Worm (Caenorhabditis elegans) whole organism, late embryonic: ENCODE results near the gene C55A6.10.
A peak's percentile ranks its signal among the peaks of the same experiment; 100 is the strongest.

Source experiments
- C38D4.7 ChIP-seq: fragments of 200-800 bp; sonication (Bioruptor generic); optimal IDR thresholded peaks from 2 replicates; lab custom pipeline; 2018; ENCODE audit warnings: mild to moderate bottlenecking, missing genetic modification characterization, moderate library complexity, missing compliant biosample characterization
- ahr-1 ChIP-seq: sonication (generic microtip); optimal IDR thresholded peaks from 2 replicates; lab custom pipeline; 2016; ENCODE audit warnings: missing genetic modification characterization, missing compliant biosample characterization
- ceh-18 ChIP-seq: sonication (generic microtip); optimal IDR thresholded peaks from 2 replicates; lab custom pipeline; 2016; ENCODE audit warnings: missing genetic modification characterization, missing compliant biosample characterization
- ceh-19 ChIP-seq: fragments of 200-800 bp; sonication (Bioruptor generic); optimal IDR thresholded peaks from 2 replicates; lab custom pipeline; 2018; ENCODE audit warnings: mild to moderate bottlenecking, missing genetic modification characterization, missing compliant biosample characterization
- ceh-2 ChIP-seq: sonication (generic microtip); optimal IDR thresholded peaks from 2 replicates; lab custom pipeline; 2016; ENCODE audit warnings: missing genotype, missing genetic modification characterization, missing compliant biosample characterization
- ceh-22 ChIP-seq: sonication (generic microtip); optimal IDR thresholded peaks from 2 replicates; lab custom pipeline; 2017; ENCODE audit warnings: missing biosample characterization, missing genetic modification characterization
- ceh-24 ChIP-seq: sonication (generic microtip); optimal IDR thresholded peaks from 2 replicates; lab custom pipeline; 2016; ENCODE audit warnings: mild to moderate bottlenecking, missing genetic modification characterization, missing compliant biosample characterization
- ceh-31 ChIP-seq: sonication (generic microtip); optimal IDR thresholded peaks from 2 replicates; lab custom pipeline; 2016; ENCODE audit warnings: missing genetic modification characterization, missing compliant biosample characterization
- ceh-34 ChIP-seq: sonication (generic microtip); optimal IDR thresholded peaks from 2 replicates; lab custom pipeline; 2016; ENCODE audit warnings: mild to moderate bottlenecking, missing genetic modification characterization, missing compliant biosample characterization
- ceh-6 ChIP-seq: fragments of 200-800 bp; sonication (Bioruptor generic); optimal IDR thresholded peaks from 2 replicates; lab custom pipeline; 2018; ENCODE audit warnings: mild to moderate bottlenecking, missing genetic modification characterization, missing compliant biosample characterization
- dmd-4 ChIP-seq: sonication (generic microtip); optimal IDR thresholded peaks from 2 replicates; lab custom pipeline; 2016; ENCODE audit warnings: borderline replicate concordance, missing genetic modification characterization, missing compliant biosample characterization
- elt-2 ChIP-seq: sonication (generic microtip); optimal IDR thresholded peaks from 2 replicates; lab custom pipeline; 2016; ENCODE audit warnings: missing genetic modification reagents, missing genetic modification characterization, missing compliant biosample characterization
- ets-4 ChIP-seq: sonication (generic microtip); optimal IDR thresholded peaks from 2 replicates; lab custom pipeline; 2016; ENCODE audit warnings: missing genetic modification characterization, missing compliant biosample characterization
- hlh-13 ChIP-seq: fragments of 200-800 bp; sonication (Bioruptor generic); optimal IDR thresholded peaks from 2 replicates; lab custom pipeline; 2018; ENCODE audit warnings: mild to moderate bottlenecking, missing genetic modification characterization, missing compliant biosample characterization
- hlh-30 ChIP-seq: sonication (generic microtip); optimal IDR thresholded peaks from 2 replicates; lab custom pipeline; 2017; ENCODE audit warnings: antibody characterized with exemption, missing genetic modification characterization, missing compliant biosample characterization; ENCODE audit not compliant: insufficient read depth
- hlh-8 ChIP-seq: sonication (generic microtip); optimal IDR thresholded peaks from 2 replicates; lab custom pipeline; 2016; ENCODE audit warnings: missing genotype, missing genetic modification characterization, missing compliant biosample characterization
- lin-11 ChIP-seq: fragments of 200-800 bp; sonication (Bioruptor generic); optimal IDR thresholded peaks from 2 replicates; lab custom pipeline; 2018; ENCODE audit warnings: mild to moderate bottlenecking, missing genetic modification characterization, missing compliant biosample characterization
- nfya-1 ChIP-seq: sonication (generic microtip); optimal IDR thresholded peaks from 2 replicates; lab custom pipeline; 2017; ENCODE audit warnings: missing genetic modification characterization, mild to moderate bottlenecking, missing compliant biosample characterization, antibody characterized with exemption, moderate library complexity
- nhr-11 ChIP-seq: fragments of 150-350 bp; optimal IDR thresholded peaks from 2 replicates; lab custom pipeline; 2014; ENCODE audit warnings: missing biosample characterization, missing genetic modification characterization
- npax-4 ChIP-seq: sonication (generic microtip); optimal IDR thresholded peaks from 2 replicates; lab custom pipeline; 2016; ENCODE audit warnings: missing genetic modification characterization, missing compliant biosample characterization
- pag-3 ChIP-seq: sonication (generic microtip); optimal IDR thresholded peaks from 2 replicates; lab custom pipeline; 2016; ENCODE audit warnings: missing compliant biosample characterization, missing genetic modification characterization, borderline replicate concordance
- pax-1 ChIP-seq: fragments of 150-350 bp; optimal IDR thresholded peaks from 2 replicates; lab custom pipeline; 2014; ENCODE audit warnings: missing biosample characterization, missing genetic modification characterization
- pha-2 ChIP-seq: sonication (generic microtip); optimal IDR thresholded peaks from 2 replicates; lab custom pipeline; 2017; ENCODE audit warnings: mild to moderate bottlenecking, missing genetic modification characterization, missing compliant biosample characterization
- pha-4 ChIP-seq: fragments of 150-350 bp; optimal IDR thresholded peaks from 2 replicates; lab custom pipeline; 2018; ENCODE audit warnings: missing biosample characterization, missing genetic modification reagents, missing genetic modification characterization
- pqm-1 ChIP-seq: sonication (generic microtip); optimal IDR thresholded peaks from 2 replicates; lab custom pipeline; 2016; ENCODE audit warnings: missing genetic modification characterization, missing compliant biosample characterization
- rnt-1 ChIP-seq: sonication (generic microtip); optimal IDR thresholded peaks from 2 replicates; lab custom pipeline; 2016; ENCODE audit warnings: missing genetic modification characterization, missing compliant biosample characterization
- sdc-2 ChIP-seq: sonication (generic microtip); optimal IDR thresholded peaks from 2 replicates; lab custom pipeline; 2016; ENCODE audit warnings: missing genotype, missing genetic modification characterization, missing compliant biosample characterization
- tbx-2 ChIP-seq: sonication (generic microtip); optimal IDR thresholded peaks from 2 replicates; lab custom pipeline; 2016; ENCODE audit warnings: missing genetic modification characterization, missing compliant biosample characterization
- tbx-7 ChIP-seq: sonication (generic microtip); optimal IDR thresholded peaks from 2 replicates; lab custom pipeline; 2016; ENCODE audit warnings: missing genotype, missing genetic modification characterization, missing compliant biosample characterization
- unc-3 ChIP-seq, 2 experiments: fragments of 200-800 bp in 1 of 2; sonication (Bioruptor generic) in 1 of 2; sonication (generic microtip) in 1 of 2; conservative IDR thresholded peaks in 1 of 2; optimal IDR thresholded peaks in 1 of 2; 2 replicates each; pipeline versions ENCODE4 v1.3.6 to Lab custom; 2016 to 2022; ENCODE audit warnings: missing compliant biosample characterization in 2 of 2, missing genetic modification characterization in 2 of 2, missing genetic modification reagents in 1 of 2
- zip-5 ChIP-seq: sonication (generic microtip); optimal IDR thresholded peaks from 2 replicates; lab custom pipeline; 2016; ENCODE audit warnings: missing genetic modification characterization, missing compliant biosample characterization
- ztf-16 ChIP-seq: sonication (generic microtip); optimal IDR thresholded peaks from 2 replicates; lab custom pipeline; 2017; ENCODE audit warnings: missing genetic modification characterization, missing compliant biosample characterization

C55A6.10 gene

DNA sequence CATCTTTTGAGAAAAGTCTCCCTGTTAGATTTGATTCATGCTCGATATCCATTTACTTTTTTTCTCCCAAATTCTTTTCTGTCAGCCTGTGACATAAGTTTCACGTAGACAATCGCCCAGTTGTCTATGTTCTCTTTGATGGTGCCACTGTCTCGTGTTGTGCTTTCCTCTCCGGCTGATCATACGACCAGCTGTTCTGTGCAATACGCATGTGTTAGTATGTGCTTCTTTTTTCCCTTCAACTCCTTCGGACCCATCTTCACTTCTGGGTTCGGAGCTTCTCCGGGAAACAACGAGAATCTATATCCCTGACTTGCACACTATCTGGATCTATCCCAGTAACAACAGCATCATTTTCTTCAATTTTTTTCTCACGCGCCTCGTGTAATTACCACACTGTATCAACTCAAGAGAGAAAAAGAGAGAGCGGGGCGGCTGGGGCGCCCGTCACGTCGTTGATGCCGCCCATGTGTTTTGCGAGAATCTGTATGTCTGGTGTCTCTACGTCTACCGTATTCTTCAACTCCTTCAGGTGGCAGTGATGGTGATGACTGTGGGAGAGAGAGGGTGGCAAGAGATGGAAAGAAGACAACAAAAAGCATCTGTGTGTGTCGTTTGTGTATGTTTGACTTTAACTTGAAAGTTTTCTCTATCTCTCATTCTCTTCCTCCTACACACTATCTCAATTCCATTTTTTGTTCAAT, 26.8 kb downstream of the C55A6.10 start (continued):
- no peak for TF ChIP-seq lin-11
- TF ChIP-seq ceh-31 (tag; lab: Kevin White, UChicago): peak; percentile 44
- TF ChIP-seq ceh-34 (tag; lab: Kevin White, UChicago): no peak
- no peak for TF ChIP-seq elt-2 (tag; lab: Kevin White, UChicago)

DNA sequence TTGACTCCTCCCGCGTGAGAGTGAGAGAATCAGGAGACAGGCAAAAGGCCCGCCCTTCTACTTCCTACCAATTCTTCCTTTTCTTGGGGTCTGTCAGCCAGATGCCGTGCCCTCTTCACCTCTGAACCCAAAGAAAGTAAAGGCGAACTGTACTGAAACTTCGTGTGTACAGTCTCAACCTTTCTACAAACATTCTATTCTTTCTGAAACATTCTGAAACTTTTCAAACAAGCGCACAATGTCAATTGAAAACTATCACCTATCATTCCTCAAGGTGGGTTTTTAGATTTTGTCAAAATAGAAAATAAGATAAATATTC, 27.3 kb downstream of the C55A6.10 start:
- TF ChIP-seq ceh-22 (tag; lab: Kevin White, UChicago) (no peak), sdc-2 (tag; lab: Kevin White, UChicago) (no peak), ets-4 (tag; lab: Kevin White, UChicago) (no peak), pha-2 (tag; lab: Kevin White, UChicago) (no peak), hlh-30 (no peak), ceh-24 (tag; lab: Kevin White, UChicago) (no peak), ztf-16 (tag; lab: Kevin White, UChicago) (no peak), pax-1 (no peak), tbx-7 (no peak), hlh-13 (GFP tag; lab: Kevin White, UChicago) (no peak), dmd-4 (no peak), npax-4 (tag; lab: Kevin White, UChicago) (no peak), elt-2 (tag; lab: Kevin White, UChicago) (no peak)
- TF ChIP-seq, all 69 proteins: peak for 0

DNA sequence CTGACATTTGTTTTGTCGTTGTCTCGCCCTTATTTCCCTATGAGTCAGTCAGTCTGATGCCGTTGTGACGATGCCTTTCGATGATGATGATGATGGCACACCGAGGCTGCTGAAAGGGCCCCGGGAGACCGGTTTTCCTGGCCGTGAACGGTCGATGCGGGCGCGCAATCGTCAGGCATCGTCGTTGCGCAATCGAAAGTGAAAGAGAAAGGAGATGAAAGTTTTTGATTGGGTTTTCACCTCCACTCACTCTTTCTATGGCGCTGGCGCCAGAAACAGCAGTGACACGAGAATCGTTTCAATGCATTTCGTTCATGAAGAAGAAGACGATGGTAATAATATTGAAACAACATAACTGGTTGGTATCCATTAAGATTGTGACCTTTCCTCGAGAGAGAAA, 27.8 kb downstream of the C55A6.10 start:
- TF ChIP-seq ahr-1: no peak

DNA sequence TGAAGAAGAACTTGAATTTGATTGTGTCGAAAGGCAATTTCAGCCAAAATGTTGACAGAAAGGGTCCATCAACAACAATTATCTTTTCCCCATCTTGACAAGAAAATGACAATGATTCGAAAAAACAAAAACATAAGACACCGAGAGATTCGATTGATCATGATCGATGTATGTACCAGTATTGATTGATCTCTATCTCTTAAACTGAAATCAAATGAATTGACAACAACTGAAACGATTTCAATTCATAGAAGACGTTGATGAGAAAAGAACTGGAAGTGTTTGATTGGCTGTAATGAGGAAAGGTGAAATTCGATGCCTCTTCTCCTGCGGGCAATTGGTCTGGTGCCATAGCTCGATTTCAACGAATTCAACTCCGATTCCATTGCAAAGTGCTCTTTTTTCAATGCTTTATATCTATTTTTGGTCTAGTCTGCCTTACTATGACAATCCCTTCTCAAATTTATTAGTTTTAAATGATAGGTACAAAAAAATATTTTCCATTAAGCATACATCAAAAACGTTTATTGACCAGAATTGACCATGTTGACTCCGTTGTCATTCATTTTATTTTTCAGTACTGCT, 28.3 kb downstream of the C55A6.10 start:
- TF ChIP-seq ets-4 (tag; lab: Kevin White, UChicago) (no peak), rnt-1 (tag; lab: Kevin White, UChicago) (no peak), zip-5 (no peak), ceh-22 (tag; lab: Kevin White, UChicago) (no peak), ceh-19 (GFP tag; lab: Kevin White, UChicago) (no peak), ceh-24 (tag; lab: Kevin White, UChicago) (no peak), ceh-6 (GFP tag; lab: Kevin White, UChicago) (no peak), hlh-8 (tag; lab: Kevin White, UChicago) (no peak), pag-3 (tag; lab: Kevin White, UChicago) (no peak), sdc-2 (tag; lab: Kevin White, UChicago) (no peak)

DNA sequence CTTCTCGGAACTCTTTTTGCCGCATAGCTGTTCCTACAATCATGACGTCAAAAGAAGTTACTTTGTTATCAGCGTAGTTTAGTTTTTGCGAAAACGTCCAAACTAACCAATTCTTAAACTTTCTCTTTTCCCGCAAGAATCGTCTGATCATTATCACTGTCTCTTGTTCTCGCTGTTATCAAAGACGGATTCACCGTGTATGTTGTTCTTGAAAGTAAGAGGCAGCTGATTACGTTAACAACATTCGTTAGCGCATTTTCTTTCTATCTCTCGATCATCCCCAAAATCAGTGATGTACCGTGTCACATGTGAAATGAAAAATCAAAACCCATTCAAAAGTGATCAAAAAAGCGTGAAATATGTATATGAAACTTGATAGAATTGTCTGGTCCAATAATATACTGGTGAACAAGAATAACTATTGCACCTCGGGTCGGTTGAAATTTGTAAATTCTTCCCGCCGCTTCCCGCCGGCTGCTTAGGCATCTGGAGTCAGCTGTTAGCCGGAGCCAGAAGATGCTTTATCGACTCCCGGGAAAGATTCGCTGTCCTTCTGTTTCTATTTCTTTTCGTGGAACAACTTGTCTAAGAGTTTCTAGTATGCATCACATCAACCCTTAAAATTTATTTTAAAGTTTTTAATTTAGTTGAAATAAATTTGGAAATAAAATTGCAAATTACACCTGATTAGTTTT, 29.5 kb downstream of the C55A6.10 start:
- TF ChIP-seq elt-2 (tag; lab: Kevin White, UChicago): peak; percentile 67
- no peak for TF ChIP-seq pha-4 (tag; lab: Kevin White, UChicago)

DNA sequence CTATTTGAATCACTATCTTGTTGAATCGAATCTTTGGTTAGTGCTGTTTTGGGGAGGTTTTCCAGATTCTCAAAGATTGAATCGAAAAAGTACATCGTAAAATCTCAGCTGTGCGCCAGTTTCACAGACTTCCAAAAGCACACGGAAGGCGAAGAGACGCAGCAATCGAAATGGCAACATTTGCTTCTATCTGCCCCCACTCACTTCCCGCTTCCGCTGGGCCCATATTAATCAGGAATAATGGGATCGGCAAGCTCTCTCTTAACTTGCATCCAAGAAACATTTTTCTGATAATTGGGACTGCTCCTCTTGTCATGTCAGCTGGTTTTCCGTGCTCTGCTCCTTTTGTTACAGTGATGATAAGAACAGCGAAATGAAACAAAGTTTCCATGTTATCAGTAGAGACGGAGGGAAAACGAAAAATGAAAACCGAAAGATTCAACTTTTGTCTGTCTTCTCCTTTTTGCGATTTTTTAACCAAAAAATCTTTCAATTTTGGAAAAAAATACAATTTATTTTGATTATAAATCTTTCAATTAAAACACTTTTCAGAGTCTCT, 30.4 kb downstream of the C55A6.10 start:
- TF ChIP-seq rnt-1 (tag; lab: Kevin White, UChicago): peak; percentile 33
- no peak for TF ChIP-seq pqm-1 (tag; lab: Kevin White, UChicago)
- TF ChIP-seq ceh-18 (tag; lab: Kevin White, UChicago): peak; percentile 25
- TF ChIP-seq unc-3 (GFP tag; conservative IDR thresholded peaks at IDR 0.05; lab: Robert Waterston, UW): no peak
- TF ChIP-seq unc-3 (tag; optimal IDR thresholded peaks at IDR 0.05; lab: Kevin White, UChicago): no peak
- TF ChIP-seq nfya-1 (tag; lab: Kevin White, UChicago): peak; percentile 3
- no peak for TF ChIP-seq nhr-11
- no peak for TF ChIP-seq C38D4.7
- TF ChIP-seq ceh-2 (tag; lab: Kevin White, UChicago): no peak
- no peak for TF ChIP-seq tbx-2
- TF ChIP-seq pha-2 (tag; lab: Kevin White, UChicago): no peak
- TF ChIP-seq, all 69 proteins: peak for 3
